5 worm cellular contexts compared by ENCODE assay signal in genomic region chrIII:4419117-4419978, ce11.
TF ChIP-seq lines count a peak whose summit lies in the region.

Gene R07E5.7, minus strand, starts transcription at chrIII:4419167.
Gene cku-80, plus strand, starts transcription at chrIII:4419848.

TF ChIP-seq in whole organism, L1 larva, 84 proteins besides CTCF, POLR2A, EP300 and RAD21 (continues in another document):
- peak; percentile 40 for TF ChIP-seq dsc-1 (tag; optimal IDR thresholded peaks at IDR 0.05; lab: Kevin White, UChicago)
- peak; percentile 59 for TF ChIP-seq mep-1 (tag; optimal IDR thresholded peaks at IDR 0.05; lab: Kevin White, UChicago)
- TF ChIP-seq aha-1 (tag; optimal IDR thresholded peaks at IDR 0.05; lab: Kevin White, UChicago): peak; percentile 28
- TF ChIP-seq nhr-76 (tag; optimal IDR thresholded peaks at IDR 0.05; lab: Kevin White, UChicago): no peak
- peak; percentile 84 to 95 for TF ChIP-seq lin-35 (GFP tag; optimal IDR thresholded peaks at IDR 0.05; lab: Kevin White, UChicago)
- TF ChIP-seq pag-3 (tag; optimal IDR thresholded peaks at IDR 0.05; lab: Kevin White, UChicago; ENCODE audit: borderline replicate concordance, insufficient read depth): no peak
- peak; percentile 86 to 91 (median 90) for TF ChIP-seq dpl-1 (GFP tag; optimal IDR thresholded peaks at IDR 0.05; lab: Kevin White, UChicago)
- no peak for TF ChIP-seq zag-1 (tag; optimal IDR thresholded peaks at IDR 0.05; lab: Kevin White, UChicago)
- TF ChIP-seq snpc-4 (tag; optimal IDR thresholded peaks at IDR 0.05; lab: Kevin White, UChicago): peak; percentile 44
- peak; percentile 30 for TF ChIP-seq fkh-8 (tag; optimal IDR thresholded peaks at IDR 0.05; lab: Kevin White, UChicago)
- TF ChIP-seq nhr-71 (tag; optimal IDR thresholded peaks at IDR 0.05; lab: Kevin White, UChicago): peak; percentile 78
- peak; percentile 56 for TF ChIP-seq unc-130 (tag; optimal IDR thresholded peaks at IDR 0.05; lab: Kevin White, UChicago)
- TF ChIP-seq swsn-7 (tag; optimal IDR thresholded peaks at IDR 0.05; lab: Kevin White, UChicago): peak; percentile 54
- TF ChIP-seq snu-23 (GFP tag; optimal IDR thresholded peaks at IDR 0.05; lab: Kevin White, UChicago): peak; percentile 84
- TF ChIP-seq ztf-11 (tag; optimal IDR thresholded peaks at IDR 0.05; lab: Kevin White, UChicago): peak in 1 of 2 experiments; percentile 28
- TF ChIP-seq ceh-82 (tag; optimal IDR thresholded peaks at IDR 0.05; lab: Kevin White, UChicago): peak; percentile 6 to 68 (median 58)
- peak; percentile 39; the same call in 1 of the 2 replicates for TF ChIP-seq isw-1 (GFP tag; IDR thresholded peaks at IDR 0.05; lab: Robert Waterston, UW)

TF ChIP-seq in whole organism, L3 larva, 47 proteins besides CTCF, POLR2A, EP300 and RAD21 (continues in another document):
- TF ChIP-seq nhr-28 (tag; optimal IDR thresholded peaks at IDR 0.05; lab: Kevin White, UChicago) (no peak), hmg-11 (tag; optimal IDR thresholded peaks at IDR 0.05; lab: Kevin White, UChicago) (peak; percentile 50), ceh-28 (tag; optimal IDR thresholded peaks at IDR 0.05; lab: Kevin White, UChicago) (no peak), zag-1 (tag; optimal IDR thresholded peaks at IDR 0.05; lab: Kevin White, UChicago) (no peak), nhr-23 (tag; optimal IDR thresholded peaks at IDR 0.05; lab: Kevin White, UChicago) (peak; percentile 66), lsy-12 (tag; optimal IDR thresholded peaks at IDR 0.05; lab: Kevin White, UChicago) (no peak), jun-1 (tag; optimal IDR thresholded peaks at IDR 0.05; lab: Kevin White, UChicago) (no peak), elt-3 (tag; optimal IDR thresholded peaks at IDR 0.05; lab: Kevin White, UChicago) (no peak), sea-2 (GFP tag; optimal IDR thresholded peaks at IDR 0.05; lab: Kevin White, UChicago) (no peak), snpc-4 (tag; optimal IDR thresholded peaks at IDR 0.05; lab: Kevin White, UChicago) (peak; percentile 60), mdl-1 (tag; optimal IDR thresholded peaks at IDR 0.05; lab: Kevin White, UChicago) (no peak), ama-1 (optimal IDR thresholded peaks at IDR 0.05; lab: Kevin White, UChicago) (peak; percentile 17), unc-62 (GFP tag; optimal IDR thresholded peaks at IDR 0.05; lab: Kevin White, UChicago) (no peak), nhr-11 (tag; optimal IDR thresholded peaks at IDR 0.05; lab: Kevin White, UChicago) (no peak), fkh-10 (GFP tag; optimal IDR thresholded peaks at IDR 0.05; lab: Kevin White, UChicago) (no peak), elt-2 (tag; optimal IDR thresholded peaks at IDR 0.05; lab: Kevin White, UChicago) (peak; percentile 50), nhr-25 (tag; optimal IDR thresholded peaks at IDR 0.05; lab: Kevin White, UChicago) (peak; percentile 15), R02D3.7 (tag; optimal IDR thresholded peaks at IDR 0.05; lab: Kevin White, UChicago) (peak; percentile 26), ceh-16 (tag; optimal IDR thresholded peaks at IDR 0.05; lab: Kevin White, UChicago) (no peak), pqm-1 (tag; optimal IDR thresholded peaks at IDR 0.05; lab: Kevin White, UChicago) (no peak)

TF ChIP-seq in whole organism, early embryonic, 17 proteins besides CTCF, POLR2A, EP300 and RAD21:
- TF ChIP-seq F13C5.2 (tag; optimal IDR thresholded peaks at IDR 0.05; lab: Kevin White, UChicago): peak; percentile 61
- TF ChIP-seq tra-4 (tag; optimal IDR thresholded peaks at IDR 0.05; lab: Kevin White, UChicago): no peak
- no peak for TF ChIP-seq ceh-13 (GFP tag; optimal IDR thresholded peaks at IDR 0.05; lab: Kevin White, UChicago)
- TF ChIP-seq hnd-1 (tag; optimal IDR thresholded peaks at IDR 0.05; lab: Kevin White, UChicago): no peak
- no peak for TF ChIP-seq ama-1 (optimal IDR thresholded peaks at IDR 0.05; lab: Kevin White, UChicago)
- TF ChIP-seq scrt-1 (GFP tag; IDR thresholded peaks at IDR 0.05; lab: Robert Waterston, UW): no peak
- TF ChIP-seq sea-1 (GFP tag; conservative IDR thresholded peaks at IDR 0.05; lab: Robert Waterston, UW): no peak
- TF ChIP-seq B0310.2 (tag; optimal IDR thresholded peaks at IDR 0.05; lab: Kevin White, UChicago): no peak
- 0 out of 2 replicates have a peak, but pooled peaks have one; percentile 17 for TF ChIP-seq flt-1 (GFP tag; IDR thresholded peaks at IDR 0.05; lab: Robert Waterston, UW)
- TF ChIP-seq pes-1 (GFP tag; IDR thresholded peaks at IDR 0.05; lab: Robert Waterston, UW): no peak
- TF ChIP-seq tbx-37 (GFP tag; conservative IDR thresholded peaks at IDR 0.05; lab: Robert Waterston, UW): no peak
- TF ChIP-seq ets-7 (tag; optimal IDR thresholded peaks at IDR 0.05; lab: Kevin White, UChicago): no peak
- TF ChIP-seq ceh-36 (tag; optimal IDR thresholded peaks at IDR 0.05; lab: Kevin White, UChicago): no peak
- TF ChIP-seq hmbx-1 (tag; optimal IDR thresholded peaks at IDR 0.05; lab: Kevin White, UChicago): no peak
- no peak for TF ChIP-seq hmg-4 (GFP tag; optimal IDR thresholded peaks at IDR 0.05; lab: Kevin White, UChicago)
- 0 out of 2 replicates have a peak, but pooled peaks have one; percentile 44 for TF ChIP-seq tbx-11 (GFP tag; IDR thresholded peaks at IDR 0.05; lab: Robert Waterston, UW)
- no peak for TF ChIP-seq aly-1 (tag; optimal IDR thresholded peaks at IDR 0.05; lab: Kevin White, UChicago)

TF ChIP-seq in whole organism, midembryonic, 9 proteins besides CTCF, POLR2A, EP300 and RAD21:
- TF ChIP-seq ztf-23 (GFP tag; IDR thresholded peaks at IDR 0.05; lab: Robert Waterston, UW) (peak; percentile 50; the same call in 1 of the 2 replicates), cog-1 (tag; optimal IDR thresholded peaks at IDR 0.05; lab: Kevin White, UChicago) (peak; percentile 7), ref-1 (GFP tag; conservative IDR thresholded peaks at IDR 0.05; lab: Robert Waterston, UW) (no peak)
TF ChIP-seq in whole organism, midembryonic: peak in this region for 2.

TF ChIP-seq in whole organism, young adult, 124 proteins besides CTCF, POLR2A, EP300 and RAD21 (continues in another document):
- no peak for TF ChIP-seq F10E7.11 (tag; optimal IDR thresholded peaks at IDR 0.05; lab: Kevin White, UChicago)
- no peak for TF ChIP-seq snpc-4 (GFP tag; optimal IDR thresholded peaks at IDR 0.05; lab: Kevin White, UChicago)
- peak; percentile 4 to 77 (median 53) for TF ChIP-seq snpc-4 (tag; optimal IDR thresholded peaks at IDR 0.05; lab: Kevin White, UChicago)
- TF ChIP-seq madf-10 (tag; optimal IDR thresholded peaks at IDR 0.05; lab: Kevin White, UChicago): no peak
- TF ChIP-seq C17E4.6 (GFP tag; IDR thresholded peaks at IDR 0.05; lab: Robert Waterston, UW): no peak
- no peak for TF ChIP-seq nfya-2 (GFP tag; IDR thresholded peaks at IDR 0.05; lab: Robert Waterston, UW)
- peak; percentile 23; the same call in 1 of the 2 replicates for TF ChIP-seq madf-8 (GFP tag; conservative IDR thresholded peaks at IDR 0.05; lab: Robert Waterston, UW)
- TF ChIP-seq let-607 (tag; optimal IDR thresholded peaks at IDR 0.05; lab: Kevin White, UChicago): peak in 1 of 2 experiments; percentile 6
- no peak for TF ChIP-seq nhr-120 (GFP tag; IDR thresholded peaks at IDR 0.05; lab: Robert Waterston, UW)
- no peak for TF ChIP-seq Y53G8AR.9 (GFP tag; conservative IDR thresholded peaks at IDR 0.05; lab: Robert Waterston, UW)
- TF ChIP-seq ama-1 (optimal IDR thresholded peaks at IDR 0.05; lab: Kevin White, UChicago): no peak
- TF ChIP-seq ama-1 (GFP tag; optimal IDR thresholded peaks at IDR 0.05; lab: Kevin White, UChicago): no peak
- no peak for TF ChIP-seq pha-4 (tag; optimal IDR thresholded peaks at IDR 0.05; lab: Kevin White, UChicago)
- no peak for TF ChIP-seq mes-4 (tag; optimal IDR thresholded peaks at IDR 0.05; lab: Kevin White, UChicago)
- peak; percentile 62; the same call in 1 of the 2 replicates for TF ChIP-seq madf-6 (GFP tag; IDR thresholded peaks at IDR 0.05; lab: Robert Waterston, UW)
- TF ChIP-seq tlf-1 (GFP tag; optimal IDR thresholded peaks at IDR 0.05; lab: Kevin White, UChicago): peak; percentile 27
- TF ChIP-seq egl-18 (GFP tag; IDR thresholded peaks at IDR 0.05; lab: Robert Waterston, UW): no peak
- TF ChIP-seq efl-1 (GFP tag; optimal IDR thresholded peaks at IDR 0.05; lab: Kevin White, UChicago): peak; percentile 69
- peak; percentile 70 for TF ChIP-seq F23B12.7 (tag; optimal IDR thresholded peaks at IDR 0.05; lab: Kevin White, UChicago; ENCODE audit: insufficient read depth)
- no peak for TF ChIP-seq chd-7 (tag; optimal IDR thresholded peaks at IDR 0.05; lab: Kevin White, UChicago)
- TF ChIP-seq attf-6 (GFP tag; IDR thresholded peaks at IDR 0.05; lab: Robert Waterston, UW): no peak
- no peak for TF ChIP-seq lag-1 (GFP tag; IDR thresholded peaks at IDR 0.05; lab: Robert Waterston, UW)
- TF ChIP-seq snpc-1.1 (tag; optimal IDR thresholded peaks at IDR 0.05; lab: Kevin White, UChicago; ENCODE audit: insufficient read depth): peak; percentile 33
- TF ChIP-seq hrde-1 (tag; optimal IDR thresholded peaks at IDR 0.05; lab: Kevin White, UChicago; ENCODE audit: borderline replicate concordance): no peak
- no peak for TF ChIP-seq ceh-100 (GFP tag; IDR thresholded peaks at IDR 0.05; lab: Robert Waterston, UW)
- peak; percentile 43 for TF ChIP-seq tbp1 (GFP tag; optimal IDR thresholded peaks at IDR 0.05; lab: Kevin White, UChicago)
- TF ChIP-seq snpc-3.4 (tag; optimal IDR thresholded peaks at IDR 0.05; lab: Kevin White, UChicago): peak; percentile 60
- peak; percentile 72 for TF ChIP-seq dpl-1 (GFP tag; optimal IDR thresholded peaks at IDR 0.05; lab: Kevin White, UChicago)
- TF ChIP-seq mcd-1 (GFP tag; IDR thresholded peaks at IDR 0.05; lab: Robert Waterston, UW): peak; percentile 59
- peak; percentile 11; the same call in 1 of the 2 replicates for TF ChIP-seq ekl-4 (GFP tag; IDR thresholded peaks at IDR 0.05; lab: Robert Waterston, UW)
- TF ChIP-seq attf-5 (GFP tag; optimal IDR thresholded peaks at IDR 0.05; lab: Kevin White, UChicago): peak; percentile 79
- TF ChIP-seq sea-2 (GFP tag; IDR thresholded peaks at IDR 0.05; lab: Robert Waterston, UW): no peak
- TF ChIP-seq F39B2.1 (GFP tag; IDR thresholded peaks at IDR 0.05; lab: Robert Waterston, UW): no peak
- TF ChIP-seq K12H6.12 (tag; optimal IDR thresholded peaks at IDR 0.05; lab: Kevin White, UChicago): peak; percentile 33
- TF ChIP-seq cebp-2 (GFP tag; IDR thresholded peaks at IDR 0.05; lab: Robert Waterston, UW): no peak
- TF ChIP-seq hmg-1.2 (GFP tag; IDR thresholded peaks at IDR 0.05; lab: Robert Waterston, UW): peak; percentile 39
- TF ChIP-seq lin-35 (GFP tag; optimal IDR thresholded peaks at IDR 0.05; lab: Kevin White, UChicago): peak in 1 of 3 experiments; percentile 62
- peak; percentile 28 for TF ChIP-seq lin-40 (tag; optimal IDR thresholded peaks at IDR 0.05; lab: Kevin White, UChicago)
- TF ChIP-seq F37B4.10 (GFP tag; IDR thresholded peaks at IDR 0.05; lab: Robert Waterston, UW): no peak
- no peak for TF ChIP-seq ceh-79 (tag; optimal IDR thresholded peaks at IDR 0.05; lab: Kevin White, UChicago)

Comparison
In these comparisons a context has a peak if more than half of its experiments do, and no peak if none do; other contexts are left out.
1. Of the 8 proteins assayed by ChIP-seq in both whole organism, young adult and whole organism, L1 larva: peak only in whole organism, young adult: none; only in whole organism, L1 larva: nhr-90 and unc-130; in both: dpl-1, efl-1 and snpc-4; in neither: 2; mixed calls (peak in some experiments, not most) for 1.